Worm (Caenorhabditis elegans) whole organism, L4/young adult: Measurements from ENCODE around the gene Y38E10A.24.

Source experiments
- dao-5 ChIP-seq: sonication (generic microtip); optimal IDR thresholded peaks from 2 replicates; lab custom pipeline; 2016; ENCODE audit warnings: missing genotype, missing genetic modification characterization, moderate library complexity, missing compliant biosample characterization
- him-1 ChIP-seq: sonication (generic microtip); optimal IDR thresholded peaks from 2 replicates; lab custom pipeline; 2016; ENCODE audit warnings: missing genotype, missing genetic modification reagents, missing genetic modification characterization, missing compliant biosample characterization

- TF ChIP-seq him-1 (tag; lab: Kevin White, UChicago) (no peak), dao-5 (tag; lab: Kevin White, UChicago) (no peak)
These were observed 38.5 kb upstream of the Y38E10A.24 start, which contains the start of gene nhr-235 for ce11 chrII:12640370-12640769.
